Fruit fly (Drosophila melanogaster): Measurements from ENCODE around the gene wus.

wus gene

DNA sequence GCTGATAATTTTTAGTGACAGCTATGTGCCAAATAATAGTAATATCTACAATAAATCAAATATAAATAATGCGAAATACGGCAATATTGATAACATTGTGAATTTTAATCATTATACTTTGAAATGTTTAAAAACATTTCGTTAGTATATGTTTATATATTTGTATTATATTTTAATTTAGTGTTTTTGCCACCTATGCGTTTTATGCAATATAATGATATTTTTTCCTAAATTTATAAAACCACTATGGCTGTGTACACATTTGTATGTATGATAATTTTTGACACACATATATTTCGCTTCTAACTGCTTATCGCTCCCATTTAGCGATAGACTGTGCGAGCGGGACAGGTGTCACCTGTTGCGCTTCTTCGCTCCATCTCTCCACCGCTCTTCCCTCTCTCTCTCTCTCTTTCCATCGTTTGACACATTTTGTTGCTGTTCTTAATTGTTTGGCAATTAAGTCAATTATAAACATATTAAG, 3.4 kb upstream of the wus start (continued):
- TF ChIP-seq salr (GFP tag; optimal IDR thresholded peaks at IDR 0.05) (no peak), Lpt (GFP tag; optimal IDR thresholded peaks at IDR 0.05) (no peak), Eip78C (GFP tag) (no peak), ss (GFP tag; optimal IDR thresholded peaks at IDR 0.05) (no peak), topi (GFP tag; optimal IDR thresholded peaks at IDR 0.05) (no peak), CG6163 (GFP tag; IDR thresholded peaks at IDR 0.05) (no peak), CG8119 (GFP tag; IDR thresholded peaks at IDR 0.05) (peak; percentile 68), CG15336 (GFP tag; IDR thresholded peaks at IDR 0.05) (peak; percentile 61; the same call in 1 of the 2 replicates), acj6 (GFP tag; optimal IDR thresholded peaks at IDR 0.05) (no peak), CG16779 (tag; optimal IDR thresholded peaks at IDR 0.05) (no peak), svp (GFP tag) (peak; percentile 25), fd59A (GFP tag; optimal IDR thresholded peaks at IDR 0.05) (no peak), CG11902 (GFP tag; optimal IDR thresholded peaks at IDR 0.05) (no peak), CG31627 (GFP tag; optimal IDR thresholded peaks at IDR 0.05) (no peak), spab (GFP tag; optimal IDR thresholded peaks at IDR 0.05) (no peak), CG3919 (GFP tag; optimal IDR thresholded peaks at IDR 0.05) (no peak), eg (GFP tag; IDR thresholded peaks at IDR 0.05) (0 out of 3 replicates have a peak, but pooled peaks have one; percentile 48), Sox15 (GFP tag; optimal IDR thresholded peaks at IDR 0.05) (no peak), CG8632 (GFP tag; optimal IDR thresholded peaks at IDR 0.05) (no peak)

dm6 chrX:16943515-16943850, 2.8 kb upstream of the wus start:
- TF ChIP-seq CG10669 (GFP tag; optimal IDR thresholded peaks at IDR 0.05) (no peak), CG11762 (GFP tag; optimal IDR thresholded peaks at IDR 0.05; ENCODE audit: insufficient read depth) (no peak), Hr38 (GFP tag; optimal IDR thresholded peaks at IDR 0.05) (no peak), CG4318 (GFP tag; optimal IDR thresholded peaks at IDR 0.05) (no peak), CG6854 (GFP tag; optimal IDR thresholded peaks at IDR 0.05) (no peak), CG8632 (GFP tag; optimal IDR thresholded peaks at IDR 0.05) (no peak), CG31627 (GFP tag; optimal IDR thresholded peaks at IDR 0.05) (no peak), CG6276 (GFP tag; optimal IDR thresholded peaks at IDR 0.05) (peak; percentile 42), acj6 (GFP tag; optimal IDR thresholded peaks at IDR 0.05) (no peak), CG15336 (GFP tag; IDR thresholded peaks at IDR 0.05) (0 out of 2 replicates have a peak, but pooled peaks have one; percentile 19), spab (GFP tag; optimal IDR thresholded peaks at IDR 0.05) (no peak), achi (GFP tag; optimal IDR thresholded peaks at IDR 0.05) (no peak), CG11294 (GFP tag; IDR thresholded peaks at IDR 0.05) (no peak), pdm3 (GFP tag; optimal IDR thresholded peaks at IDR 0.05) (no peak), CG6792 (GFP tag; optimal IDR thresholded peaks at IDR 0.05) (no peak), OdsH (GFP tag; optimal IDR thresholded peaks at IDR 0.05) (no peak), svp (GFP tag) (no peak), eg (GFP tag; IDR thresholded peaks at IDR 0.05) (no peak), vri (GFP tag; optimal IDR thresholded peaks at IDR 0.05) (no peak), CG7368 (GFP tag; optimal IDR thresholded peaks at IDR 0.05) (no peak), fkh (GFP tag; optimal IDR thresholded peaks at IDR 0.05) (peak; percentile 62), CG6163 (GFP tag; IDR thresholded peaks at IDR 0.05) (no peak), CG3032 (tag; optimal IDR thresholded peaks at IDR 0.05) (no peak), Sox102F (GFP tag; optimal IDR thresholded peaks at IDR 0.05) (no peak), Lpt (GFP tag; optimal IDR thresholded peaks at IDR 0.05) (no peak), Met (GFP tag; optimal IDR thresholded peaks at IDR 0.05) (no peak), net (GFP tag; optimal IDR thresholded peaks at IDR 0.05) (no peak), CG8119 (GFP tag; IDR thresholded peaks at IDR 0.05) (no peak), Eip75B (GFP tag; optimal IDR thresholded peaks at IDR 0.05) (no peak), Eip78C (GFP tag) (peak; percentile 43), ss (GFP tag; optimal IDR thresholded peaks at IDR 0.05) (peak; percentile 41 to 54), Sox14 (GFP tag; optimal IDR thresholded peaks at IDR 0.05) (peak; percentile 60), Blimp-1 (GFP tag; optimal IDR thresholded peaks at IDR 0.05) (peak; percentile 50), Sox15 (GFP tag; optimal IDR thresholded peaks at IDR 0.05) (no peak), dac (GFP tag; optimal IDR thresholded peaks at IDR 0.05) (no peak), Eip93F (GFP tag; optimal IDR thresholded peaks at IDR 0.05) (peak; percentile 6), CG1621 (tag; optimal IDR thresholded peaks at IDR 0.05) (peak; percentile 10), CG11902 (GFP tag; optimal IDR thresholded peaks at IDR 0.05) (no peak), cyc (GFP tag; optimal IDR thresholded peaks at IDR 0.05) (no peak), salr (GFP tag; optimal IDR thresholded peaks at IDR 0.05) (no peak), topi (GFP tag; optimal IDR thresholded peaks at IDR 0.05) (peak; percentile 16), esn (GFP tag; optimal IDR thresholded peaks at IDR 0.05) (no peak), Smox (GFP tag; optimal IDR thresholded peaks at IDR 0.05) (no peak), Ets96B (tag; optimal IDR thresholded peaks at IDR 0.05) (no peak), Ets21C (GFP tag; optimal IDR thresholded peaks at IDR 0.05) (no peak), CG3919 (GFP tag; optimal IDR thresholded peaks at IDR 0.05) (no peak)

Measured in whole organism, prepupa.